Worm (Caenorhabditis elegans) whole organism, young adult: ENCODE measurements around the gene B0024.3.

Source experiments
- F23B12.7 ChIP-seq: sonication (generic microtip); optimal IDR thresholded peaks from 2 replicates; lab custom pipeline; 2017; ENCODE audit warnings: missing genetic modification characterization, mild to moderate bottlenecking, missing compliant biosample characterization, antibody characterized with exemption, moderate library complexity; ENCODE audit not compliant: insufficient read depth
- hlh-12 ChIP-seq: sonication (generic microtip); optimal IDR thresholded peaks from 2 replicates; lab custom pipeline; 2016; ENCODE audit warnings: missing genetic modification characterization, missing compliant biosample characterization
- hmg-1.2 ChIP-seq: fragments of 200-800 bp; sonication (Bioruptor generic); IDR thresholded peaks from 2 replicates; pipeline ENCODE4 v1.3.6; 2022; ENCODE audit warnings: missing genetic modification reagents, missing genetic modification characterization, missing compliant biosample characterization
- lin-54 ChIP-seq: fragments of 200-800 bp; sonication (Bioruptor generic); optimal IDR thresholded peaks from 2 replicates; lab custom pipeline; 2018; ENCODE audit warnings: mild to moderate bottlenecking, missing genetic modification characterization, missing compliant biosample characterization
- lsl-1 ChIP-seq: fragments of 200-800 bp; sonication (Bioruptor generic); optimal IDR thresholded peaks from 2 replicates; lab custom pipeline; 2018; ENCODE audit warnings: mild to moderate bottlenecking, missing genetic modification characterization, moderate library complexity, missing compliant biosample characterization
- madf-3 ChIP-seq: fragments of 200-800 bp; sonication (Bioruptor generic); IDR thresholded peaks from 2 replicates; pipeline ENCODE4 v1.3.6; 2022; ENCODE audit warnings: missing genetic modification reagents, missing genetic modification characterization, missing compliant biosample characterization
- mcd-1 ChIP-seq: fragments of 200-800 bp; sonication (Bioruptor generic); IDR thresholded peaks from 2 replicates; pipeline ENCODE4 v1.3.6; 2022; ENCODE audit warnings: missing genetic modification reagents, missing genetic modification characterization, missing compliant biosample characterization
- nfya-2 ChIP-seq: fragments of 200-800 bp; sonication (Bioruptor generic); IDR thresholded peaks from 2 replicates; pipeline ENCODE4 v1.3.6; 2022; ENCODE audit warnings: missing genetic modification reagents, missing genetic modification characterization, missing compliant biosample characterization
- nhr-80 ChIP-seq: sonication (generic microtip); optimal IDR thresholded peaks from 2 replicates; lab custom pipeline; 2016; ENCODE audit warnings: missing genetic modification characterization, missing compliant biosample characterization
- sea-2 ChIP-seq: fragments of 200-800 bp; sonication (Bioruptor generic); IDR thresholded peaks from 2 replicates; pipeline ENCODE4 v1.3.6; 2022; ENCODE audit warnings: missing genetic modification characterization, missing compliant biosample characterization
- snpc-1.1 ChIP-seq: sonication (generic microtip); optimal IDR thresholded peaks from 2 replicates; lab custom pipeline; 2017; ENCODE audit warnings: missing genetic modification characterization, mild to moderate bottlenecking, missing compliant biosample characterization, antibody characterized with exemption, moderate library complexity, missing genotype, missing genetic modification reagents; ENCODE audit not compliant: insufficient read depth
- snpc-4 ChIP-seq, 5 experiments: fragments of 150-350 bp in 1 of 5; sonication (generic microtip) in 4 of 5; optimal IDR thresholded peaks; 2 replicates each; lab custom pipeline; 2014 to 2018; ENCODE audit warnings: missing genetic modification characterization in 5 of 5, missing biosample characterization in 3 of 5, antibody characterized with exemption in 2 of 5, mild to moderate bottlenecking in 2 of 5, missing compliant biosample characterization in 2 of 5, missing genotype in 2 of 5, moderate library complexity in 2 of 5, missing genetic modification reagents in 1 of 5
- unc-62 ChIP-seq: fragments of 150-350 bp; optimal IDR thresholded peaks from 2 replicates; lab custom pipeline; 2014; ENCODE audit warnings: missing biosample characterization, missing genetic modification reagents, missing genetic modification characterization
- ztf-18 ChIP-seq: sonication (generic microtip); optimal IDR thresholded peaks from 2 replicates; lab custom pipeline; 2016; ENCODE audit warnings: missing genotype, mild to moderate bottlenecking, missing genetic modification characterization, missing compliant biosample characterization

B0024.3 gene

DNA sequence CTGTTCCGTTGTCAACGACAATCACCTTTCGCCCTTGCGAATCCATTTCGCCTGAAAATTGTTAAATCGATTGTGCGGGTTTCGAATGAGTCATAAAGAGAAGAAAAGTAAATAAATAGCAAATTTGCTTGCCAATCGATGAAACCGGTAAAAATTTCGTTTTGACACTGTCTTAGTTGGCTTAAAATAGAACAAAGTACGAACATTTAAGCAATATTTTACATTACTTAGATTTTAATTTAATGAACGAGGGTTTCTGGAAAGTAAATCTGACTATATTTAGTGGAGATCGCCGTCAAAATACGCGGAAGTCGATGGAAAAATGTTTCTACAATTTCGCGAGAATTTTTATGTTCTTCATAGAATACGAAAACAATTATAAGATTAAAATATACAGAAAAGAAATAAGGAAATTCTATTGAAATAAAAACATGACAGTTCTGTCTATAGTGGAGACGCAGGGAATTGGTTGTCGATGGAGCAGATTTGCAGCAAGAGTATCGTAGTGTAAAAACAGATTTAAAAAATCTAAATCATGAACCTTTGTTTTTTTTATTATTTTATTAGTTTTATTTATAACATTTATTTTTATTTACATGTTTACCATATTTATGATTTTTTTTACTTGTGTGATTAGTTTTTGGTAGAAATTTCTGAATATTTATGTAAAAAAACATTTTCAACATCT lies 51.1 kb downstream of the B0024.3 start, which contains the start of gene arx-2:
arx-2 (minus strand) TSS at position 51 of the 688 bp plus-strand sequence.
- TF ChIP-seq lin-54 (GFP tag; lab: Kevin White, UChicago), result peak; percentile 32
- peak; percentile 5 for TF ChIP-seq lsl-1 (GFP tag; lab: Kevin White, UChicago)
- no peak for TF ChIP-seq madf-3 (GFP tag; lab: Robert Waterston, UW)
- no peak for TF ChIP-seq nfya-2 (GFP tag; lab: Robert Waterston, UW)
- peak; percentile 17 for TF ChIP-seq snpc-1.1 (tag; lab: Kevin White, UChicago)
- TF ChIP-seq unc-62 (GFP tag; lab: Kevin White, UChicago), result no peak
- TF ChIP-seq nhr-80 (tag; lab: Kevin White, UChicago), result peak; percentile 7
- TF ChIP-seq F23B12.7, result peak; percentile 38
- no peak for TF ChIP-seq sea-2
- peak; percentile 43 for TF ChIP-seq ztf-18
- TF ChIP-seq mcd-1, result peak; percentile 61
- TF ChIP-seq hmg-1.2 (GFP tag; lab: Robert Waterston, UW), result peak; percentile 43; the same call in 1 of the 2 replicates
- no peak for TF ChIP-seq hlh-12
- no peak for TF ChIP-seq snpc-4 (GFP tag; optimal IDR thresholded peaks at IDR 0.05; lab: Kevin White, UChicago)
- TF ChIP-seq snpc-4 (tag; optimal IDR thresholded peaks at IDR 0.05; lab: Kevin White, UChicago), result peak in 1 of 4 experiments; percentile 15
